Worm (Caenorhabditis elegans) whole organism, L2 larva: ENCODE measurements around the gene clec-175.
A peak's percentile ranks its signal among the peaks of the same experiment; 100 is the strongest.

Experiments used
- C34F6.9 ChIP-seq: fragments of 150-350 bp; optimal IDR thresholded peaks from 2 replicates; lab custom pipeline; 2014; ENCODE audit warnings: missing biosample characterization, missing genetic modification characterization
- F13H6.1 ChIP-seq: sonication (generic microtip); optimal IDR thresholded peaks from 2 replicates; lab custom pipeline; 2016; ENCODE audit warnings: missing genetic modification characterization, missing compliant biosample characterization
- R02D3.7 ChIP-seq: fragments of 150-350 bp; optimal IDR thresholded peaks from 2 replicates; lab custom pipeline; 2014; ENCODE audit warnings: missing biosample characterization, missing genetic modification characterization
- Y55F3AM.14 ChIP-seq: fragments of 200-800 bp; sonication (Bioruptor generic); optimal IDR thresholded peaks from 2 replicates; lab custom pipeline; 2018; ENCODE audit warnings: mild to moderate bottlenecking, missing genetic modification characterization, missing compliant biosample characterization
- ZK546.5 ChIP-seq: sonication (generic microtip); optimal IDR thresholded peaks from 2 replicates; lab custom pipeline; 2017; ENCODE audit warnings: missing biosample characterization, missing genetic modification characterization
- alr-1 ChIP-seq: fragments of 150-350 bp; optimal IDR thresholded peaks from 2 replicates; lab custom pipeline; 2014; ENCODE audit warnings: missing biosample characterization, missing genetic modification characterization
- aly-2 ChIP-seq: fragments of 150-350 bp; optimal IDR thresholded peaks from 2 replicates; lab custom pipeline; 2014; ENCODE audit warnings: missing biosample characterization, missing genetic modification characterization
- ama-1 ChIP-seq: fragments of 150-350 bp; optimal IDR thresholded peaks from 2 replicates; lab custom pipeline; 2018; ENCODE audit warnings: inconsistent platforms
- blmp-1 ChIP-seq: sonication (generic microtip); optimal IDR thresholded peaks from 2 replicates; lab custom pipeline; 2017; ENCODE audit warnings: missing genetic modification characterization, mild to moderate bottlenecking, missing compliant biosample characterization, antibody characterized with exemption, moderate library complexity; ENCODE audit not compliant: insufficient read depth
- ceh-16 ChIP-seq: fragments of 150-350 bp; optimal IDR thresholded peaks from 2 replicates; lab custom pipeline; 2014; ENCODE audit warnings: missing biosample characterization, missing genetic modification characterization
- crh-2 ChIP-seq: sonication (generic microtip); optimal IDR thresholded peaks from 2 replicates; lab custom pipeline; 2017; ENCODE audit warnings: missing biosample characterization, missing genetic modification characterization
- elt-1 ChIP-seq: fragments of 150-350 bp; optimal IDR thresholded peaks from 2 replicates; lab custom pipeline; 2014; ENCODE audit warnings: missing biosample characterization, missing genetic modification characterization
- elt-3 ChIP-seq: sonication (generic microtip); optimal IDR thresholded peaks from 2 replicates; lab custom pipeline; 2017; ENCODE audit warnings: missing biosample characterization, missing genetic modification characterization
- fos-1 ChIP-seq: fragments of 150-350 bp; optimal IDR thresholded peaks from 2 replicates; lab custom pipeline; 2014; ENCODE audit warnings: missing biosample characterization, missing genetic modification characterization
- gmeb-1 ChIP-seq: fragments of 150-350 bp; optimal IDR thresholded peaks from 2 replicates; lab custom pipeline; 2014; ENCODE audit warnings: missing biosample characterization, missing genetic modification characterization
- lin-11 ChIP-seq: fragments of 150-350 bp; sonication (generic microtip); optimal IDR thresholded peaks from 2 replicates; lab custom pipeline; 2014; ENCODE audit warnings: missing biosample characterization, missing genetic modification characterization, inconsistent platforms, mixed read lengths
- lin-13 ChIP-seq: fragments of 150-350 bp; optimal IDR thresholded peaks from 2 replicates; lab custom pipeline; 2014; ENCODE audit warnings: missing biosample characterization, missing genetic modification reagents, missing genetic modification characterization
- lin-39 ChIP-seq: fragments of 150-350 bp; optimal IDR thresholded peaks from 2 replicates; lab custom pipeline; 2014; ENCODE audit warnings: missing biosample characterization, missing genetic modification reagents, missing genetic modification characterization
- lsy-2 ChIP-seq, 2 experiments: fragments of 150-350 bp in 1 of 2; sonication (generic microtip) in 1 of 2; optimal IDR thresholded peaks; 2 replicates each; lab custom pipeline; 2014 to 2017; ENCODE audit warnings: missing biosample characterization in 2 of 2, missing genetic modification characterization in 2 of 2
- mab-5 ChIP-seq: fragments of 150-350 bp; optimal IDR thresholded peaks from 2 replicates; lab custom pipeline; 2014; ENCODE audit warnings: missing biosample characterization, missing genetic modification characterization
- mbf-1 ChIP-seq: sonication (generic microtip); optimal IDR thresholded peaks from 2 replicates; lab custom pipeline; 2017; ENCODE audit warnings: missing biosample characterization, missing genetic modification characterization
- mdl-1 ChIP-seq, 2 experiments: fragments of 150-350 bp in 1 of 2; sonication (generic microtip) in 1 of 2; optimal IDR thresholded peaks; 2 replicates each; lab custom pipeline; 2017; ENCODE audit warnings: missing biosample characterization in 2 of 2, missing genetic modification characterization in 2 of 2
- nhr-11 ChIP-seq: fragments of 150-350 bp; optimal IDR thresholded peaks from 2 replicates; lab custom pipeline; 2014; ENCODE audit warnings: missing biosample characterization, missing genetic modification characterization
- nhr-129 ChIP-seq: fragments of 150-350 bp; optimal IDR thresholded peaks from 2 replicates; lab custom pipeline; 2014; ENCODE audit warnings: missing biosample characterization, missing genetic modification characterization
- nhr-21 ChIP-seq: fragments of 150-350 bp; optimal IDR thresholded peaks from 2 replicates; lab custom pipeline; 2014; ENCODE audit warnings: missing biosample characterization, missing genetic modification characterization
- nhr-23 ChIP-seq: fragments of 150-350 bp; optimal IDR thresholded peaks from 2 replicates; lab custom pipeline; 2014; ENCODE audit warnings: missing biosample characterization, missing genetic modification reagents, missing genetic modification characterization
- nhr-237 ChIP-seq: fragments of 150-350 bp; optimal IDR thresholded peaks from 2 replicates; lab custom pipeline; 2014; ENCODE audit warnings: missing biosample characterization, missing genetic modification characterization
- nhr-25 ChIP-seq: fragments of 150-350 bp; sonication (generic microtip); optimal IDR thresholded peaks from 3 replicates; lab custom pipeline; 2014; ENCODE audit warnings: missing biosample characterization, missing genetic modification characterization
- nhr-6 ChIP-seq: fragments of 150-350 bp; optimal IDR thresholded peaks from 2 replicates; lab custom pipeline; 2014; ENCODE audit warnings: missing biosample characterization, missing genetic modification characterization
- nhr-77 ChIP-seq: fragments of 150-350 bp; optimal IDR thresholded peaks from 2 replicates; lab custom pipeline; 2014; ENCODE audit warnings: missing biosample characterization, missing genetic modification characterization
- peb-1 ChIP-seq: fragments of 150-350 bp; optimal IDR thresholded peaks from 2 replicates; lab custom pipeline; 2014; ENCODE audit warnings: missing biosample characterization, missing genetic modification characterization
- sem-4 ChIP-seq: fragments of 150-350 bp; optimal IDR thresholded peaks from 2 replicates; lab custom pipeline; 2014; ENCODE audit warnings: missing biosample characterization, missing genetic modification reagents, missing genetic modification characterization
- skn-1 ChIP-seq: sonication (generic microtip); optimal IDR thresholded peaks from 2 replicates; lab custom pipeline; 2017; ENCODE audit warnings: missing biosample characterization, missing genetic modification characterization
- sma-3 ChIP-seq: sonication (generic microtip); optimal IDR thresholded peaks from 2 replicates; lab custom pipeline; 2016; ENCODE audit warnings: missing genetic modification reagents, missing genetic modification characterization, missing compliant biosample characterization
- sma-9 ChIP-seq, 2 experiments: fragments of 150-350 bp in 1 of 2; sonication (generic microtip) in 1 of 2; optimal IDR thresholded peaks; 2 replicates each; lab custom pipeline; 2014 to 2016; ENCODE audit warnings: missing genetic modification characterization in 2 of 2, mild to moderate bottlenecking in 1 of 2, missing biosample characterization in 1 of 2, missing compliant biosample characterization in 1 of 2, missing genetic modification reagents in 1 of 2, moderate library complexity in 1 of 2
- snpc-4 ChIP-seq: fragments of 150-350 bp; optimal IDR thresholded peaks from 2 replicates; lab custom pipeline; 2014; ENCODE audit warnings: missing biosample characterization, missing genetic modification characterization
- unc-55 ChIP-seq: fragments of 150-350 bp; sonication (generic microtip); optimal IDR thresholded peaks from 3 replicates; lab custom pipeline; 2014; ENCODE audit warnings: missing biosample characterization, missing genetic modification reagents, missing genetic modification characterization
- zag-1 ChIP-seq: fragments of 150-350 bp; optimal IDR thresholded peaks from 2 replicates; lab custom pipeline; 2014; ENCODE audit warnings: missing biosample characterization, missing genetic modification characterization
- ztf-11 ChIP-seq: sonication (generic microtip); optimal IDR thresholded peaks from 2 replicates; lab custom pipeline; 2017; ENCODE audit warnings: missing biosample characterization, missing genetic modification characterization
- ztf-4 ChIP-seq: fragments of 150-350 bp; optimal IDR thresholded peaks from 2 replicates; lab custom pipeline; 2014; ENCODE audit warnings: missing biosample characterization, missing genetic modification characterization

The clec-175 gene

DNA sequence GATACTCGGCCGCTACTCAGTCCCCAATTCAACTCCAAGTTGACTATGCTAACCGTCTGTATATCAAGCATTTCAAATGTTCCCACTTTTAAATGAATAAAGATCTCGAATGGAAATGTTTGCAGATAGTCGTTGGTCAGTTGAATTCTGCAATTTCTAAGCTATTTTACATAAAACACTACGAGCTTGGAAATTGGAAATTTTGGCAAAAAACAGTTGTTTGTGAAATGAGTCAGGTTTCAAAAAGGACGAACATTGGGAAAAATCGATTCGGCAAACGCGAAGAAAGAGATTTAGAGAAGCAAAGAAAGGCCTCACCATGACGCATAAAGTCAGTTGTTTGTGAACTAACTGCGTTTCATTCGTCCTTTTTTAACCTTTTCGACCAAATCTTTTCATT is 24.8 kb downstream of the clec-175 start:
- TF ChIP-seq ZK546.5 (peak; percentile 39), peb-1 (tag; lab: Kevin White, UChicago) (no peak), blmp-1 (no peak), skn-1 (tag; lab: Kevin White, UChicago) (no peak), gmeb-1 (tag; lab: Kevin White, UChicago) (peak; percentile 22), ama-1 (lab: Kevin White, UChicago) (peak; percentile 71), R02D3.7 (no peak), fos-1 (tag; lab: Kevin White, UChicago) (peak; percentile 85), sma-3 (GFP tag; lab: Kevin White, UChicago) (peak; percentile 38), nhr-25 (peak; percentile 8), lin-13 (peak; percentile 53), elt-1 (no peak), elt-3 (tag; lab: Kevin White, UChicago) (no peak), lsy-2 (tag; optimal IDR thresholded peaks at IDR 0.05; lab: Kevin White, UChicago) (peak; percentile 25 to 81), aly-2 (tag; lab: Kevin White, UChicago) (no peak), lin-39 (tag; lab: Kevin White, UChicago) (no peak), C34F6.9 (peak; percentile 53), nhr-77 (tag; lab: Kevin White, UChicago) (no peak), mdl-1 (tag; optimal IDR thresholded peaks at IDR 0.05; lab: Kevin White, UChicago) (no peak), nhr-237 (tag; lab: Kevin White, UChicago) (no peak), ztf-4 (tag; lab: Kevin White, UChicago) (peak; percentile 44), nhr-11 (tag; lab: Kevin White, UChicago) (no peak), nhr-129 (peak; percentile 73), zag-1 (tag; lab: Kevin White, UChicago) (no peak), Y55F3AM.14 (GFP tag; lab: Kevin White, UChicago) (no peak), crh-2 (peak; percentile 55), nhr-23 (tag; lab: Kevin White, UChicago) (no peak), unc-55 (GFP tag; lab: Kevin White, UChicago) (peak; percentile 61)

ce11 chrIV:4447284-4447366 is 25.0 kb downstream of the clec-175 start, which contains the start of gene chat-1:
TSS of gene chat-1 (plus strand) at chrIV:4447331.
- no peak for TF ChIP-seq fos-1 (tag; lab: Kevin White, UChicago)
- no peak for TF ChIP-seq elt-3 (tag; lab: Kevin White, UChicago)
- TF ChIP-seq F13H6.1 (tag; lab: Kevin White, UChicago), result no peak
- no peak for TF ChIP-seq nhr-6 (tag; lab: Kevin White, UChicago)
- TF ChIP-seq ZK546.5, result no peak
- TF ChIP-seq snpc-4, result no peak
- TF ChIP-seq R02D3.7, result no peak
- no peak for TF ChIP-seq ztf-11 (tag; lab: Kevin White, UChicago)
- TF ChIP-seq nhr-21 (tag; lab: Kevin White, UChicago), result no peak

ce11 chrIV:4447367-4447766 is 25.2 kb downstream of the clec-175 start:
- TF ChIP-seq F13H6.1 (tag; lab: Kevin White, UChicago) (no peak), lsy-2 (tag; optimal IDR thresholded peaks at IDR 0.05; lab: Kevin White, UChicago) (no peak), mab-5 (no peak), unc-55 (GFP tag; lab: Kevin White, UChicago) (no peak), nhr-11 (tag; lab: Kevin White, UChicago) (no peak), mdl-1 (tag; optimal IDR thresholded peaks at IDR 0.05; lab: Kevin White, UChicago) (no peak), lin-11 (tag; lab: Kevin White, UChicago) (no peak), mbf-1 (tag; lab: Kevin White, UChicago) (no peak), nhr-6 (tag; lab: Kevin White, UChicago) (no peak), fos-1 (tag; lab: Kevin White, UChicago) (no peak), ceh-16 (tag; lab: Kevin White, UChicago) (no peak), aly-2 (tag; lab: Kevin White, UChicago) (no peak), sma-3 (GFP tag; lab: Kevin White, UChicago) (no peak), sem-4 (tag; lab: Kevin White, UChicago) (no peak), snpc-4 (no peak), crh-2 (no peak), sma-9 (GFP tag; optimal IDR thresholded peaks at IDR 0.05; lab: Kevin White, UChicago) (no peak), sma-9 (tag; optimal IDR thresholded peaks at IDR 0.05; lab: Kevin White, UChicago) (no peak), nhr-25 (no peak), ztf-11 (tag; lab: Kevin White, UChicago) (no peak), alr-1 (tag; lab: Kevin White, UChicago) (no peak)
